Worm (Caenorhabditis elegans) whole organism, early embryonic: ENCODE results near the gene ampd-1.

Experiments used
- B0310.2 ChIP-seq: sonication (generic microtip); optimal IDR thresholded peaks from 2 replicates; lab custom pipeline; 2016; ENCODE audit warnings: mild to moderate bottlenecking, missing genetic modification characterization, missing compliant biosample characterization
- F13C5.2 ChIP-seq: sonication (generic microtip); optimal IDR thresholded peaks from 2 replicates; lab custom pipeline; 2017; ENCODE audit warnings: mild to moderate bottlenecking, missing genetic modification characterization, inconsistent platforms, missing compliant biosample characterization
- aly-1 ChIP-seq: sonication (generic microtip); optimal IDR thresholded peaks from 2 replicates; lab custom pipeline; 2016; ENCODE audit warnings: missing genetic modification characterization, missing compliant biosample characterization
- ama-1 ChIP-seq: fragments of 150-350 bp; optimal IDR thresholded peaks from 2 replicates; lab custom pipeline; 2014
- ceh-13 ChIP-seq: fragments of 200-800 bp; sonication (Bioruptor generic); optimal IDR thresholded peaks from 2 replicates; lab custom pipeline; 2018; ENCODE audit warnings: mild to moderate bottlenecking, missing genetic modification characterization, missing compliant biosample characterization
- ceh-36 ChIP-seq: sonication (generic microtip); optimal IDR thresholded peaks from 2 replicates; lab custom pipeline; 2016; ENCODE audit warnings: missing genetic modification characterization, inconsistent platforms, missing compliant biosample characterization
- ets-7 ChIP-seq: sonication (generic microtip); optimal IDR thresholded peaks from 2 replicates; lab custom pipeline; 2016; ENCODE audit warnings: missing genotype, missing genetic modification characterization, missing compliant biosample characterization
- flt-1 ChIP-seq: fragments of 200-800 bp; sonication (Bioruptor generic); IDR thresholded peaks from 2 replicates; pipeline ENCODE4 v1.3.6; 2022; ENCODE audit warnings: missing genetic modification characterization, missing compliant biosample characterization
- hmbx-1 ChIP-seq: sonication (generic microtip); optimal IDR thresholded peaks from 2 replicates; lab custom pipeline; 2016; ENCODE audit warnings: mild to moderate bottlenecking, missing genetic modification characterization, missing compliant biosample characterization
- hmg-4 ChIP-seq: fragments of 200-800 bp; sonication (Bioruptor generic); optimal IDR thresholded peaks from 2 replicates; lab custom pipeline; 2018; ENCODE audit warnings: mild to moderate bottlenecking, missing genetic modification characterization, missing compliant biosample characterization
- hnd-1 ChIP-seq: sonication (generic microtip); optimal IDR thresholded peaks from 2 replicates; lab custom pipeline; 2016; ENCODE audit warnings: missing genetic modification characterization, missing compliant biosample characterization
- pes-1 ChIP-seq: fragments of 200-800 bp; sonication (Bioruptor generic); IDR thresholded peaks from 2 replicates; pipeline ENCODE4 v1.3.6; 2022; ENCODE audit warnings: missing genetic modification reagents, missing genetic modification characterization, missing compliant biosample characterization
- scrt-1 ChIP-seq: fragments of 200-800 bp; sonication (Bioruptor generic); IDR thresholded peaks from 2 replicates; pipeline ENCODE4 v1.3.6; 2022; ENCODE audit warnings: missing genetic modification characterization, missing compliant biosample characterization
- sea-1 ChIP-seq: fragments of 200-800 bp; sonication (Bioruptor generic); conservative IDR thresholded peaks from 2 replicates; pipeline ENCODE4 v1.3.6; 2022; ENCODE audit warnings: missing genetic modification characterization, missing compliant biosample characterization
- tbx-11 ChIP-seq: fragments of 200-800 bp; sonication (Bioruptor generic); IDR thresholded peaks from 2 replicates; pipeline ENCODE4 v1.3.6; 2022; ENCODE audit warnings: missing genetic modification characterization, missing compliant biosample characterization
- tbx-37 ChIP-seq: fragments of 200-800 bp; sonication (Bioruptor generic); conservative IDR thresholded peaks from 2 replicates; pipeline ENCODE4 v1.3.6; 2022; ENCODE audit warnings: missing genetic modification reagents, missing genetic modification characterization, missing compliant biosample characterization
- tra-4 ChIP-seq: sonication (generic microtip); optimal IDR thresholded peaks from 2 replicates; lab custom pipeline; 2017; ENCODE audit warnings: missing genetic modification characterization, missing compliant biosample characterization

The ampd-1 gene

DNA sequence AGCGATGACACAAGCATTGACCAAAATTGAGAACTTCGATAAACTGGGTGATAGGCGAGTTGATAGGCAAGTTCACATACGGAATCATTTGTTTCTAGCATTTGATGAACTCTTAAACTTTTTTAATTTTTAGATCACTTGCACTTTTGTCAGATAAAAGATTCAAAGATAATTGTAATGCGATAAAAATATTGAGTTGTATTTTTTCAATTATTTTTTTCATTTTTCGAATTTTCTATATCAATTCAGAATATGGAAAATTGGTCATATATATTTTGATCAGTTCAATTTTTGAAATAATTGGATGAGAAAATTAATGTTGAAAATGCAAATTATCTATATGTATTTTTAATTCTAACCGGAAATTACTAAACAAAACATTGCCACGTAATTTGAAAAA lies 36.4 kb upstream of the ampd-1 start, which contains the start of gene srb-3:
Gene srb-3, minus strand, starts transcription at position 101 of the 400 bp plus-strand sequence.
- TF ChIP-seq ama-1 (no peak), hmbx-1 (tag; lab: Kevin White, UChicago) (no peak), tbx-37 (GFP tag; lab: Robert Waterston, UW) (no peak), B0310.2 (no peak)

DNA sequence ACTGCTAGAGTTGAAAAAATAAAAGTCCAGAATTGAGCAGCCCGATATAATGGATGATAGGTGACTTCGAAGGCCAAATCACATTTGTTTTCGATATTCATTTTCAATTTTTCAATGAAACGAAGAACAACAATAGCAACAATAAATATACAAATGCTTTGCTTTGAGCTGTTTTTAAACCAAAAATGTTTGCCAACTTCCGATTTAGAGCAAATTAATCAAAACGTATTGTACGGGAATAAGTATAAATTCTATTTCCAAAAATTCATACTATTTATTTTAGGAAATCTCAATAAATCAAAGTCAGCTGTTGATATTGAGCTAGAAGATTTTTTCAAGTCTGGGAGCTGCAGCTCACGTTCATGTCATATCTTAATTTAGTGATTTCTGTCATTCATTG lies 32.2 kb upstream of the ampd-1 start, which contains the start of gene srb-1:
Gene srb-1, minus strand, starts transcription at position 101 of the 400 bp plus-strand sequence.
- TF ChIP-seq hnd-1, result no peak
- TF ChIP-seq F13C5.2, result no peak
- TF ChIP-seq pes-1 (GFP tag; lab: Robert Waterston, UW), result no peak
- no peak for TF ChIP-seq tbx-37 (GFP tag; lab: Robert Waterston, UW)
- no peak for TF ChIP-seq flt-1 (GFP tag; lab: Robert Waterston, UW)
- TF ChIP-seq scrt-1, result no peak
- TF ChIP-seq aly-1 (tag; lab: Kevin White, UChicago), result no peak
- no peak for TF ChIP-seq tra-4 (tag; lab: Kevin White, UChicago)
- no peak for TF ChIP-seq ceh-13 (GFP tag; lab: Kevin White, UChicago)
- no peak for TF ChIP-seq ets-7 (tag; lab: Kevin White, UChicago)
- TF ChIP-seq B0310.2, result no peak
- no peak for TF ChIP-seq ama-1
- TF ChIP-seq ceh-36, result no peak
- no peak for TF ChIP-seq sea-1 (GFP tag; lab: Robert Waterston, UW)
- TF ChIP-seq tbx-11, result no peak
- TF ChIP-seq hmbx-1 (tag; lab: Kevin White, UChicago), result no peak
- TF ChIP-seq hmg-4 (GFP tag; lab: Kevin White, UChicago), result no peak

DNA sequence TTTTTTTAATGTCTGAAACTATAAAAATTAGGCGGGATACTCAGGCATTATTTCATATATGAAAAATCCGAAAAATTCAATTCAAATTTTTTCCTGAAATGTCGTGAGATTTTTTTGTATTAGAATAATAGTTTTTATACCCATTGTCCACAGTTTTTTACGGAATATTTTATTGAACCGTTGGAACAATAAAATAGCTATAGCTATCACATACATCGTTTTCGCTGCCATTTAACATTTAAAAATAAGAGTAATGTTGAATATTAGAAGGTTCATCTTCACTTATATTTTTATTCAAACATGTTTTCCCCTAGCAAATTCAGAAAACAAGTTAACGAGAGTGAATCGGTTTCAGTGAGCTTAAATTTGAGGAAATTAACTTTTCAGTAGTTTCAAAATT lies 31.5 kb upstream of the ampd-1 start, which contains the start of gene C27D6.15:
Gene C27D6.15, plus strand, starts transcription at position 301 of the 400 bp plus-strand sequence.
- TF ChIP-seq B0310.2 (no peak), hnd-1 (no peak), scrt-1 (no peak), ama-1 (no peak), tra-4 (tag; lab: Kevin White, UChicago) (no peak), flt-1 (GFP tag; lab: Robert Waterston, UW) (no peak), ceh-13 (GFP tag; lab: Kevin White, UChicago) (no peak), tbx-11 (no peak), hmg-4 (GFP tag; lab: Kevin White, UChicago) (no peak), sea-1 (GFP tag; lab: Robert Waterston, UW) (no peak), pes-1 (GFP tag; lab: Robert Waterston, UW) (no peak)

DNA sequence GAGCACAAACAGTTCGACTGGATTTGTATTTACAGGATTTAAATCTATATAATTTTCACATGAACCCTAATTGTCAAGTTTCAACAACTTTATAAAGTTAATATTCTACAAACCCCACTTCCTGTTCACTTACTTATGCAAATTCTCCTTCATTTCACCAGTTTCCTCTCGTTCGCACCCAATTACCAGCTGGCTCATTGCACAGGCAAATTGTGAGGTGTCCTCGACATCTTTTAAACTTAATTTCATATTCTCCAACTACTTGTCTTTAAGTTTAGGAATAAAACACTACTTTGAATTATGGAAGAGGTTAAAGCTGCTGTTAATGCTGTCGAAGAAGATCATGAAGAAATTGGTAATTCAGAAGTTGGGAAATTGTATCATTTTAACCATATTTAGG lies 30.7 kb upstream of the ampd-1 start, which contains the start of gene C27D6.1:
Gene C27D6.1, plus strand, starts transcription at position 301 of the 400 bp plus-strand sequence.
- no peak for TF ChIP-seq tbx-37 (GFP tag; lab: Robert Waterston, UW)
- TF ChIP-seq ceh-36, result no peak
- no peak for TF ChIP-seq F13C5.2
- no peak for TF ChIP-seq hmbx-1 (tag; lab: Kevin White, UChicago)
- no peak for TF ChIP-seq hnd-1
- TF ChIP-seq flt-1 (GFP tag; lab: Robert Waterston, UW), result no peak
- no peak for TF ChIP-seq sea-1 (GFP tag; lab: Robert Waterston, UW)
- no peak for TF ChIP-seq aly-1 (tag; lab: Kevin White, UChicago)
- TF ChIP-seq ama-1, result no peak
- no peak for TF ChIP-seq ets-7 (tag; lab: Kevin White, UChicago)
- no peak for TF ChIP-seq scrt-1
- no peak for TF ChIP-seq tra-4 (tag; lab: Kevin White, UChicago)
- no peak for TF ChIP-seq hmg-4 (GFP tag; lab: Kevin White, UChicago)
- no peak for TF ChIP-seq tbx-11
- TF ChIP-seq B0310.2, result no peak
- no peak for TF ChIP-seq ceh-13 (GFP tag; lab: Kevin White, UChicago)
- TF ChIP-seq pes-1 (GFP tag; lab: Robert Waterston, UW), result no peak

DNA sequence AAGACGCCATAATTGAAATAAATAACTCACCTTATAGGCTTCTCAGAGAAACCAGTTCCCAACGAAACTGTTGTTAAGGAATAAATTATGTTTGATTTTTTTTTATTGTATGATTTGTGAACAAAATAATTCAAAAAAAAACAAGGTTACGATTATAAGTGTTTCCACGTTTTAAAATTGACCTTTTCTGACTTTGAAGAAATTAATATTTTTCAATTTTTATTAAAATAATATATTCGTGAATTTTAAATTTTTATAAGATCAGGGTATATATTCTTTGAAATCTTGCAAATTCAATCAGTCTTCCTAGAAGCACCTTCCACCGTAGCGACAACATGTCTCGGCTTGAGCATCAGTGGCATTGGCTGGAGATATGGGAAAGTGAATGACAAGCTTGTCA lies 28.8 kb upstream of the ampd-1 start, which contains the start of gene C27D6.3:
Gene C27D6.3, minus strand, starts transcription at position 101 of the 400 bp plus-strand sequence.
- TF ChIP-seq scrt-1, result no peak
- TF ChIP-seq pes-1 (GFP tag; lab: Robert Waterston, UW), result no peak

DNA sequence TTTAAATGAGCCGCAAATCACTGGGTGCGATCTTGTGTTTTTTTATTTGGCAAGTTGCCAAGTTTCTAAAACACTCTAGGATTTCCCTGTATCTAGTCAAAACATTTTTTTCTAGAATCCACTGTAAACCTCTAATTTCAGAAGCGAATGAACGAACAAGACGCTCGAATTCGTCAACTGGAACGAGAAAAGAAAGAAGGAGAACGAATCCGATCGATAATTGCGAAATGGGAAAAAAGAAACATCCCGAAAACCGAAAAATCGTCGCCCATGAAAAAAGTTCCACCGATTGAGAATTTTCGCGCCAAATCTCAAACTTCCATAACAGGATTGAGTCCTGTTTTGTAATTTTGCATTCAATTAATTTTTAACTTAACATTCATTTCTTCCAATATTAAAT lies 26.2 kb upstream of the ampd-1 start:
- no peak for TF ChIP-seq B0310.2
- no peak for TF ChIP-seq tbx-37 (GFP tag; lab: Robert Waterston, UW)

DNA sequence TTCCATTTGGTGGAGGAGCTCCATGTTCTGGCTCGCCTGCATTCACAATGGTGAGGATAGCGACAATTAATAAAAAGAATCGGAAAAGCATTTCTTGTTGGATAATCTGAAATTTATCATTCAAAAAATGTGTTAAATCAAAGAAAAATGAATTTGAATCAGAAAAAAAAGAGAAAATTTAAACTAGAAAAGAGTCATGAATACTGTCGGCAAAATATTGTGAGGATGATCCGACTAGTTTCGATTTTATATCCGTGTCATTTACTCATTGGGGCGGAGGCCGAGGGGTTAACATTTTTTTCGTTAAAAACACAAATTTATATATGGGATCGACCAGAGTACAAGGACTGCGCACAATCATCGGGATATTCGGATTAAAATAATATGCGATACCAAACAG lies 25.2 kb upstream of the ampd-1 start, which contains the start of gene C27D6.12:
Gene C27D6.12, minus strand, starts transcription at position 101 of the 400 bp plus-strand sequence.
- TF ChIP-seq scrt-1 (no peak), pes-1 (GFP tag; lab: Robert Waterston, UW) (no peak), sea-1 (GFP tag; lab: Robert Waterston, UW) (no peak), hnd-1 (no peak), ceh-36 (no peak), tbx-11 (no peak), tra-4 (tag; lab: Kevin White, UChicago) (no peak), ama-1 (no peak), tbx-37 (GFP tag; lab: Robert Waterston, UW) (no peak)

DNA sequence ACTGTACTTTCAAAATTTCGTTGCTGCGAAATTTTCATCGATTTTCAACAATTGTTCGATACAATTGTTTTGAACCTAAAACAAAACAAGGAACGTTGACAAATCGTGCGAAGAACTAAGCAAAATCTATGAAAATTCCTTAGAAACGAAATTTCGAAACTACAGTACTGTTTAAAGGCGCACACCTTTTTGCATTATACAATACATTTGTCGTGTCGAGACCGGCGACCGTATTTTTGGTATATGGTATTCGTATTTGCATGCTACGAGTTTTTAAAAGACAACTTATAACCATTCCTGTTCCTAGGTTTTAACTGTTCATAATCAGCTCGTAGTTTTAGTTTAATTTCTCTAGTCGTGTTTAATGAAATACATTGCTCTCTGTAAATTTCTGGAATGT lies 24.5 kb upstream of the ampd-1 start:
- TF ChIP-seq ets-7 (tag; lab: Kevin White, UChicago), result no peak
- TF ChIP-seq ceh-36, result no peak
- no peak for TF ChIP-seq tbx-11
- TF ChIP-seq sea-1 (GFP tag; lab: Robert Waterston, UW), result no peak

DNA sequence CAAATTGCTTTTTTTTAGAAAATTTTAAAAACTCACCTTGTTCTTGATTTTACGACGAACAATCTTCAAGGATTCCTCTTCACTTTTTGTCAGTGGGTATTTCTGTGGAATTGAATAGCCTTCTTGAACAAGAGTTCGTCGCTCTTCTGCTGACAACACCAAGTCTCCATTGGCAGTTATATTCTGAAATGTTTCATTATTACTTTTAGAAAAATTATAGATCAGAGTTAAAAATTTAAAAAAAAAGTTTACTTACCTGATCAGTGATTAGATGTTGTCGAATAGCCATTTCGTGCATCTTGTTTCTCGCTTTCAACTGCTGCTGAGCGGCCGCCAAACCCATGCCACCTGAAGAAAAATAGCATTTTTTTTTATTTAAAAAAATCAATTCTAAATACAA lies 22.9 kb upstream of the ampd-1 start:
- TF ChIP-seq sea-1 (GFP tag; lab: Robert Waterston, UW) (no peak), tra-4 (tag; lab: Kevin White, UChicago) (no peak), ceh-13 (GFP tag; lab: Kevin White, UChicago) (no peak), tbx-11 (no peak), aly-1 (tag; lab: Kevin White, UChicago) (no peak), B0310.2 (no peak), hmbx-1 (tag; lab: Kevin White, UChicago) (no peak), pes-1 (GFP tag; lab: Robert Waterston, UW) (no peak), F13C5.2 (no peak), hnd-1 (no peak), tbx-37 (GFP tag; lab: Robert Waterston, UW) (no peak), ama-1 (no peak), ets-7 (tag; lab: Kevin White, UChicago) (no peak), ceh-36 (no peak), hmg-4 (GFP tag; lab: Kevin White, UChicago) (no peak), flt-1 (GFP tag; lab: Robert Waterston, UW) (no peak), scrt-1 (no peak)
